Fruit fly (Drosophila melanogaster): Measurements from ENCODE around the gene pns.

Gene pns

dm6 chr3L:1579169-1579853 lies 42.4 kb downstream of the pns start (continued):
- TF ChIP-seq CG3281 (GFP tag; optimal IDR thresholded peaks at IDR 0.05) (peak; percentile 52), CG12104 (GFP tag; optimal IDR thresholded peaks at IDR 0.05) (peak; percentile 63), chm (GFP tag; IDR thresholded peaks at IDR 0.05) (peak; percentile 73), CG16779 (GFP tag; IDR thresholded peaks at IDR 0.05) (no peak), CG8765 (GFP tag; IDR thresholded peaks at IDR 0.05) (no peak), sima (GFP tag; optimal IDR thresholded peaks at IDR 0.05) (peak; percentile 54), sug (tag; optimal IDR thresholded peaks at IDR 0.05) (peak; percentile 58), toy (GFP tag; IDR thresholded peaks at IDR 0.05) (no peak), gcm (GFP tag; optimal IDR thresholded peaks at IDR 0.05) (peak; percentile 69), chn (GFP tag; optimal IDR thresholded peaks at IDR 0.05) (peak; percentile 50), Hand (GFP tag; optimal IDR thresholded peaks at IDR 0.05) (peak; percentile 40), gcm2 (GFP tag; optimal IDR thresholded peaks at IDR 0.05) (peak; percentile 1), CG7839 (tag; optimal IDR thresholded peaks at IDR 0.05) (peak; percentile 76), CG14441 (GFP tag; IDR thresholded peaks at IDR 0.05) (no peak; the same call in 1 of the 2 replicates), Nf-YC (tag; optimal IDR thresholded peaks at IDR 0.05) (no peak), Hr78 (GFP tag; optimal IDR thresholded peaks at IDR 0.05) (peak in 1 of 2 experiments; percentile 96), CG9817 (tag; optimal IDR thresholded peaks at IDR 0.05) (peak; percentile 34), CG2875 (GFP tag; optimal IDR thresholded peaks at IDR 0.05) (peak; percentile 88), phol (tag; optimal IDR thresholded peaks at IDR 0.05) (peak; percentile 52), CG7357 (GFP tag; IDR thresholded peaks at IDR 0.05) (no peak), CG17829 (tag; optimal IDR thresholded peaks at IDR 0.05) (peak; percentile 72), Dip2 (GFP tag; IDR thresholded peaks at IDR 0.05) (no peak), hb (GFP tag; IDR thresholded peaks at IDR 0.05; ENCODE audit: partially characterized antibody) (no peak), repo (GFP tag; optimal IDR thresholded peaks at IDR 0.05) (peak; percentile 37), hkb (optimal IDR thresholded peaks at IDR 0.05) (no peak), hkb (GFP tag; IDR thresholded peaks at IDR 0.05) (peak; percentile 65), CG17912 (GFP tag; optimal IDR thresholded peaks at IDR 0.05) (peak; percentile 64), dpn (GFP tag; optimal IDR thresholded peaks at IDR 0.05) (peak; percentile 50 to 54), sr (GFP tag; IDR thresholded peaks at IDR 0.05) (peak; percentile 72; the same call in 2 of the 3 replicates), cato (GFP tag; optimal IDR thresholded peaks at IDR 0.05; ENCODE audit: borderline replicate concordance) (peak; percentile 47), run (tag; optimal IDR thresholded peaks at IDR 0.05) (peak; percentile 43), CG16815 (GFP tag; optimal IDR thresholded peaks at IDR 0.05) (peak; percentile 26), Hey (tag; optimal IDR thresholded peaks at IDR 0.05) (peak; percentile 29), CG7556 (GFP tag; optimal IDR thresholded peaks at IDR 0.05) (peak; percentile 72), CG1792 (GFP tag; optimal IDR thresholded peaks at IDR 0.05) (no peak), dan (GFP tag; IDR thresholded peaks at IDR 0.05) (no peak), CG10267 (tag; optimal IDR thresholded peaks at IDR 0.05) (peak; percentile 44), Aef1 (GFP tag; IDR thresholded peaks at IDR 0.05) (no peak), cas (GFP tag; IDR thresholded peaks at IDR 0.05) (no peak), CG7271 (tag; optimal IDR thresholded peaks at IDR 0.05) (peak; percentile 70), Dll (GFP tag; IDR thresholded peaks at IDR 0.05; ENCODE audit: partially characterized antibody) (no peak), corto (GFP tag; optimal IDR thresholded peaks at IDR 0.05) (no peak), ash1 (GFP tag; optimal IDR thresholded peaks at IDR 0.05) (peak; percentile 57), CG13123 (GFP tag; optimal IDR thresholded peaks at IDR 0.05) (peak; percentile 46), sqz (GFP tag; optimal IDR thresholded peaks at IDR 0.05) (peak; percentile 76), CG16863 (GFP tag; optimal IDR thresholded peaks at IDR 0.05) (peak; percentile 56), cg (GFP tag; optimal IDR thresholded peaks at IDR 0.05) (peak; percentile 73), tgo (GFP tag; IDR thresholded peaks at IDR 0.05) (no peak; the same call in 2 of the 3 replicates), ab (GFP tag; optimal IDR thresholded peaks at IDR 0.05) (no peak), CG2202 (tag; optimal IDR thresholded peaks at IDR 0.05) (peak; percentile 92)

All from whole organism, embryonic.